Fruit fly (Drosophila melanogaster) whole organism, prepupa: ENCODE data around the gene Tpr2.
A peak's percentile ranks its signal among the peaks of the same experiment; 100 is the strongest.

ENCODE experiments used
- Blimp-1 ChIP-seq: fragments of 200-800 bp; sonication (Bioruptor generic); optimal IDR thresholded peaks from 3 replicates; lab custom pipeline; 2017; ENCODE audit warnings: missing biosample characterization, missing genetic modification characterization, mild to moderate bottlenecking, moderate library complexity, missing genetic modification reagents
- CG10669 ChIP-seq: fragments of 200-800 bp; sonication (Bioruptor generic); optimal IDR thresholded peaks from 3 replicates; lab custom pipeline; 2018; ENCODE audit warnings: missing biosample characterization, mild to moderate bottlenecking, missing genetic modification characterization, moderate library complexity
- CG11294 ChIP-seq: fragments of 200-800 bp; sonication (Bioruptor generic); IDR thresholded peaks from 2 replicates; pipeline ENCODE4 v1.3.6; 2022; ENCODE audit warnings: missing biosample characterization, missing genetic modification characterization
- CG11762 ChIP-seq: fragments of 200-800 bp; sonication (Bioruptor generic); optimal IDR thresholded peaks from 3 replicates; lab custom pipeline; 2016; ENCODE audit warnings: missing biosample characterization, missing genetic modification characterization; ENCODE audit not compliant: insufficient read depth
- CG11902 ChIP-seq: fragments of 200-800 bp; sonication (Bioruptor generic); optimal IDR thresholded peaks from 3 replicates; lab custom pipeline; 2016; ENCODE audit warnings: missing biosample characterization, missing genetic modification characterization
- CG15336 ChIP-seq: fragments of 200-800 bp; sonication (Bioruptor generic); IDR thresholded peaks from 2 replicates; pipeline ENCODE4 v1.3.6; 2022; ENCODE audit warnings: missing biosample characterization, missing genetic modification characterization
- CG3032 ChIP-seq: fragments of 200-800 bp; optimal IDR thresholded peaks from 2 replicates; lab custom pipeline; 2019; ENCODE audit warnings: missing biosample characterization, mild to moderate bottlenecking, missing genetic modification characterization, moderate library complexity
- CG31627 ChIP-seq: fragments of 200-800 bp; sonication (Bioruptor generic); optimal IDR thresholded peaks from 3 replicates; lab custom pipeline; 2016; ENCODE audit warnings: missing biosample characterization, missing genetic modification characterization
- CG32006 ChIP-seq: fragments of 200-800 bp; sonication (Bioruptor generic); optimal IDR thresholded peaks from 3 replicates; lab custom pipeline; 2017; ENCODE audit warnings: missing biosample characterization, mild to moderate bottlenecking, missing genetic modification characterization
- CG34406 ChIP-seq: fragments of 200-800 bp; sonication (Bioruptor generic); optimal IDR thresholded peaks from 3 replicates; lab custom pipeline; 2016; ENCODE audit warnings: missing biosample characterization, missing genetic modification characterization
- CG6163 ChIP-seq: fragments of 200-800 bp; sonication (Bioruptor generic); IDR thresholded peaks from 3 replicates; pipeline ENCODE4 v1.3.6; 2022; ENCODE audit warnings: missing biosample characterization, missing genetic modification characterization
- CG6276 ChIP-seq: fragments of 200-800 bp; sonication (Bioruptor generic); optimal IDR thresholded peaks from 2 replicates; lab custom pipeline; 2017; ENCODE audit warnings: missing biosample characterization, mild to moderate bottlenecking, missing genetic modification characterization
- CG8119 ChIP-seq: fragments of 200-800 bp; sonication (Bioruptor generic); IDR thresholded peaks from 3 replicates; pipeline ENCODE4 v1.3.6; 2022; ENCODE audit warnings: missing biosample characterization, missing genetic modification characterization
- CG8319 ChIP-seq: fragments of 200-800 bp; sonication (Bioruptor generic); optimal IDR thresholded peaks from 3 replicates; lab custom pipeline; 2016; ENCODE audit warnings: missing biosample characterization, missing genetic modification characterization
- CG8632 ChIP-seq: fragments of 200-800 bp; sonication (Bioruptor generic); optimal IDR thresholded peaks from 3 replicates; lab custom pipeline; 2016; ENCODE audit warnings: missing biosample characterization, missing genetic modification characterization
- CG9139 ChIP-seq: fragments of 200-800 bp; sonication (Bioruptor generic); optimal IDR thresholded peaks from 3 replicates; lab custom pipeline; 2017; ENCODE audit warnings: missing biosample characterization, mild to moderate bottlenecking, missing genetic modification characterization
- Eip75B ChIP-seq: fragments of 200-800 bp; sonication (Bioruptor generic); optimal IDR thresholded peaks from 3 replicates; lab custom pipeline; 2016; ENCODE audit warnings: missing biosample characterization, missing genetic modification characterization
- Eip93F ChIP-seq: fragments of 200-800 bp; sonication (Bioruptor generic); optimal IDR thresholded peaks from 2 replicates; lab custom pipeline; 2016; ENCODE audit warnings: missing biosample characterization, mild to moderate bottlenecking, missing genetic modification characterization
- Ets21C ChIP-seq: fragments of 200-800 bp; sonication (Bioruptor generic); optimal IDR thresholded peaks from 3 replicates; lab custom pipeline; 2016; ENCODE audit warnings: missing biosample characterization, missing genetic modification characterization
- Ets96B ChIP-seq: fragments of 200-800 bp; optimal IDR thresholded peaks from 2 replicates; lab custom pipeline; 2019; ENCODE audit warnings: missing biosample characterization, mild to moderate bottlenecking, missing genetic modification characterization, moderate library complexity
- Gug ChIP-seq: fragments of 200-800 bp; sonication (Bioruptor generic); IDR thresholded peaks from 2 replicates; pipeline ENCODE4 v1.3.6; 2022; ENCODE audit warnings: missing biosample characterization, missing genetic modification characterization
- Hr4 ChIP-seq: fragments of 200-800 bp; sonication (Bioruptor generic); optimal IDR thresholded peaks from 3 replicates; lab custom pipeline; 2016; ENCODE audit warnings: missing biosample characterization, missing genetic modification characterization
- Lpt ChIP-seq: fragments of 200-800 bp; sonication (Bioruptor generic); optimal IDR thresholded peaks from 3 replicates; lab custom pipeline; 2016; ENCODE audit warnings: missing biosample characterization, missing genetic modification characterization
- Met ChIP-seq: fragments of 200-800 bp; sonication (Bioruptor generic); optimal IDR thresholded peaks from 3 replicates; lab custom pipeline; 2016; ENCODE audit warnings: missing biosample characterization, missing genetic modification characterization
- OdsH ChIP-seq: fragments of 200-800 bp; sonication (Bioruptor generic); optimal IDR thresholded peaks from 3 replicates; lab custom pipeline; 2016; ENCODE audit warnings: missing biosample characterization, missing genetic modification characterization
- Sox102F ChIP-seq: fragments of 200-800 bp; sonication (Bioruptor generic); optimal IDR thresholded peaks from 2 replicates; lab custom pipeline; 2016; ENCODE audit warnings: missing biosample characterization, mild to moderate bottlenecking, missing genetic modification characterization
- Sox14 ChIP-seq: fragments of 200-800 bp; sonication (Bioruptor generic); optimal IDR thresholded peaks from 3 replicates; lab custom pipeline; 2016; ENCODE audit warnings: missing biosample characterization, missing genetic modification characterization
- achi ChIP-seq: fragments of 200-800 bp; sonication (Bioruptor generic); optimal IDR thresholded peaks from 3 replicates; lab custom pipeline; 2016; ENCODE audit warnings: missing biosample characterization, missing genetic modification characterization
- acj6 ChIP-seq: fragments of 200-800 bp; sonication (Bioruptor generic); optimal IDR thresholded peaks from 3 replicates; lab custom pipeline; 2016; ENCODE audit warnings: missing biosample characterization, missing genetic modification characterization
- dsx ChIP-seq: fragments of 200-800 bp; optimal IDR thresholded peaks from 3 replicates; lab custom pipeline; 2019; ENCODE audit warnings: missing biosample characterization, mild to moderate bottlenecking, missing genetic modification characterization, moderate library complexity; ENCODE audit not compliant: poor library complexity, severe bottlenecking
- esn ChIP-seq: fragments of 200-800 bp; sonication (Bioruptor generic); optimal IDR thresholded peaks from 2 replicates; lab custom pipeline; 2016; ENCODE audit warnings: missing biosample characterization, mild to moderate bottlenecking, missing genetic modification characterization, moderate library complexity
- fkh ChIP-seq: fragments of 200-800 bp; sonication (Bioruptor generic); optimal IDR thresholded peaks from 3 replicates; lab custom pipeline; 2017; ENCODE audit warnings: missing biosample characterization, mild to moderate bottlenecking, missing genetic modification characterization, moderate library complexity
- pdm3 ChIP-seq: fragments of 200-800 bp; sonication (Bioruptor generic); optimal IDR thresholded peaks from 3 replicates; lab custom pipeline; 2016; ENCODE audit warnings: missing biosample characterization, missing genetic modification characterization
- spab ChIP-seq: fragments of 200-800 bp; sonication (Bioruptor generic); optimal IDR thresholded peaks from 2 replicates; lab custom pipeline; 2017; ENCODE audit warnings: missing biosample characterization, mild to moderate bottlenecking, missing genetic modification characterization, missing genetic modification reagents
- ss ChIP-seq, 2 experiments: fragments of 200-800 bp; sonication (Bioruptor generic); optimal IDR thresholded peaks; 2 replicates in 1 of 2; 3 replicates in 1 of 2; lab custom pipeline; 2017 to 2018; ENCODE audit warnings: mild to moderate bottlenecking in 2 of 2, missing biosample characterization in 2 of 2, missing genetic modification characterization in 2 of 2, moderate library complexity in 1 of 2
- svp ChIP-seq: fragments of 200-800 bp; sonication (Bioruptor generic); peaks from one replicate; lab custom pipeline; 2016; ENCODE audit warnings: missing biosample characterization, missing genetic modification characterization
- topi ChIP-seq: fragments of 200-800 bp; sonication (Bioruptor generic); optimal IDR thresholded peaks from 3 replicates; lab custom pipeline; 2016; ENCODE audit warnings: missing biosample characterization, missing genetic modification characterization

Gene Tpr2

DNA sequence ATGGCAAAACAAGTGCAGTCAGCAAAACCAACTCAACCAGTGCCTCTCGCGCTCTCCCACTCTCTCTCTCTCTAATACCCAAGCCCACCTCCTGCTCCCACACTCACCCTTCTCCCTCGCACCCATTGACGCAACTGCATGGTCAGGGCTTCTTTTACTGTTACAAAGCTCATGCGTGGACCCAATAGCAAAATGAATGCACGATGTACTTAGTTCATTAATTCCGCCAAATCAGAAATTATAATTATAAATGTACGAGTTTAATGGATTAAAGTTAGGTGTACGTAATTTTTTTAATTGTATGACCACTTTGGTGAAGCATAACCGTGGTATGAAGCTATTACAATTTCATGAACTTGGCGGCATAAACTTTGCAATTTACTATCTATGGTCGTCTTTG lies 54.4 kb downstream of the Tpr2 start (continued):
- peak; percentile 95 for TF ChIP-seq CG32006
- TF ChIP-seq Ets21C (GFP tag; lab: Kevin White, UChicago), result peak; percentile 71
- TF ChIP-seq Met, result peak; percentile 88
- peak; percentile 94 for TF ChIP-seq CG6163 (GFP tag; lab: Robert Waterston, UW)
- peak; percentile 86 for TF ChIP-seq OdsH (GFP tag; lab: Kevin White, UChicago)
- TF ChIP-seq CG11902 (GFP tag; lab: Kevin White, UChicago), result peak; percentile 31
- TF ChIP-seq dsx, result peak; percentile 60
- TF ChIP-seq Sox102F, result peak; percentile 89
- TF ChIP-seq CG8119 (GFP tag; lab: Robert Waterston, UW), result peak; percentile 94
- peak; percentile 87 for TF ChIP-seq achi (GFP tag; lab: Kevin White, UChicago)
- TF ChIP-seq topi (GFP tag; lab: Kevin White, UChicago), result peak; percentile 87
- TF ChIP-seq CG8319 (GFP tag; lab: Kevin White, UChicago), result peak; percentile 6
- TF ChIP-seq Ets96B, result peak; percentile 70
- TF ChIP-seq CG10669 (GFP tag; lab: Kevin White, UChicago), result peak; percentile 55
- TF ChIP-seq Gug (GFP tag; lab: Robert Waterston, UW), result peak; percentile 89
- TF ChIP-seq CG8632 (GFP tag; lab: Kevin White, UChicago), result peak; percentile 68
- peak; percentile 38 for TF ChIP-seq CG9139 (GFP tag; lab: Kevin White, UChicago)
- peak; percentile 48 for TF ChIP-seq spab (GFP tag; lab: Kevin White, UChicago)

DNA sequence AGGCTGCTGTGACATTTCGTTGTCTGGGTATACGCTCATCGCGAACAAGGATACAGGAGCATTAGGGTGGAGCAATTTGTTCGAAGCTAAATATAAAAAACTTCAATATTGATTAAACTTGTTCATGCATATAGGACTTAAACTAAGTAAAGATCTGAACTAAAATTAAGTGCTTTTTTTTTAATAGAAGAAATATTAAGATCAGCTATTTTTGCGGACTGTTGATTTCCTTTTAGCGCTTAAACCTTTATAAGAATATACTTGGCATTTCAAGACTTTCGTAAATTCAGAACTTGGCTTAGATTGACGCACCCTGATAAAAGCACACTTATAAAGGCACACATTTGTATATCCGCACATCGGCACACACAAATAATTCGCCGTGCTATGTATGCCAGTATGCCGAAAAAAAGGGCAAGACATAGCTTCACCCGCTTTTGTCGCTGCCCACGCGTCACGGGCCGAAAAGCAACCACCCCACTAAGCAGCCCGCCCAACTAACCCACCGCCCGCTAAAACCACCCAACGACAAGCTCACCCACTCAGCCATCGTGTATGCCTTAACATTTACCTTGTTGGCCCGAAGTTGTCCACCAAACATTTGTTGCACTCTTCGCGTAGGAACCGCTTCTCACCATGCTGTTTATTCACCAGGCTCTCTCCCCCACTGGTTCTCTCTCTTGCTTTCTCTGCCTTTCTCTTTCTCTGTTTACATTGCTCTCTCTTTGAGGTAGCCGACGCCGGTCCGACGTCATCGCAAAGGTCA lies 56.5 kb downstream of the Tpr2 start:
- TF ChIP-seq ss (GFP tag; optimal IDR thresholded peaks at IDR 0.05; lab: Kevin White, UChicago) (no peak), Gug (GFP tag; lab: Robert Waterston, UW) (peak; percentile 27; the same call in 1 of the 2 replicates), CG6276 (peak; percentile 55), CG34406 (GFP tag; lab: Kevin White, UChicago) (no peak), pdm3 (peak; percentile 52), Sox14 (peak; percentile 6), CG11762 (GFP tag; lab: Kevin White, UChicago) (peak; percentile 8), esn (GFP tag; lab: Kevin White, UChicago) (peak; percentile 36), Lpt (GFP tag; lab: Kevin White, UChicago) (peak; percentile 11), Eip93F (GFP tag; lab: Kevin White, UChicago) (no peak), Hr4 (GFP tag; lab: Kevin White, UChicago) (peak; percentile 59), CG11294 (GFP tag; lab: Robert Waterston, UW) (peak; percentile 39; the same call in 1 of the 2 replicates), achi (GFP tag; lab: Kevin White, UChicago) (peak; percentile 13), CG3032 (tag; lab: Kevin White, UChicago) (peak; percentile 18), Blimp-1 (GFP tag; lab: Kevin White, UChicago) (no peak), CG8119 (GFP tag; lab: Robert Waterston, UW) (peak; percentile 73), Eip75B (GFP tag; lab: Kevin White, UChicago) (peak; percentile 9), acj6 (GFP tag; lab: Kevin White, UChicago) (peak; percentile 38), CG31627 (GFP tag; lab: Kevin White, UChicago) (peak; percentile 24), Sox102F (peak; percentile 22), CG15336 (peak; percentile 62; the same call in 1 of the 2 replicates), svp (peak; percentile 35), fkh (GFP tag; lab: Kevin White, UChicago) (peak; percentile 41), CG32006 (peak; percentile 74), spab (GFP tag; lab: Kevin White, UChicago) (no peak), Met (peak; percentile 22)
- TF ChIP-seq, all 60 proteins: peak for 21
